ENCODE assay signal across 3 fruit fly cellular contexts in genomic region chrX:1381413-1381991, dm6.
TF ChIP-seq lines count a peak whose summit lies in the region.

No protein-coding gene starts in this region.

- no peak for TF ChIP-seq CTCF in whole organism, embryonic (GFP tag; optimal IDR thresholded peaks at IDR 0.05; lab: Kevin White, UChicago)

TF ChIP-seq in whole organism, adult, 20 proteins besides CTCF, POLR2A, EP300 and RAD21:
- peak; percentile 34 for TF ChIP-seq Mnt (GFP tag; optimal IDR thresholded peaks at IDR 0.05; lab: Kevin White, UChicago)
- no peak for TF ChIP-seq CG11617 (GFP tag; optimal IDR thresholded peaks at IDR 0.05; lab: Kevin White, UChicago)
- TF ChIP-seq cic (GFP tag; optimal IDR thresholded peaks at IDR 0.05; lab: Kevin White, UChicago): no peak
- no peak for TF ChIP-seq CG7045 (GFP tag; optimal IDR thresholded peaks at IDR 0.05; lab: Kevin White, UChicago)

TF ChIP-seq in whole organism, embryonic, 481 proteins besides CTCF, POLR2A, EP300 and RAD21 (continues in another document):
- TF ChIP-seq abd-A (tag; optimal IDR thresholded peaks at IDR 0.05; lab: Kevin White, UChicago) (peak; percentile 66), sd (tag; optimal IDR thresholded peaks at IDR 0.05; lab: Kevin White, UChicago) (no peak), CG1529 (GFP tag; optimal IDR thresholded peaks at IDR 0.05; lab: Kevin White, UChicago) (no peak), vfl (GFP tag; optimal IDR thresholded peaks at IDR 0.05; lab: Kevin White, UChicago) (no peak), CG6272 (GFP tag; IDR thresholded peaks at IDR 0.05; lab: Robert Waterston, UW) (no peak), bab2 (GFP tag; optimal IDR thresholded peaks at IDR 0.05; lab: Kevin White, UChicago) (no peak), p53 (GFP tag; optimal IDR thresholded peaks at IDR 0.05; lab: Kevin White, UChicago) (no peak), CG12236 (GFP tag; optimal IDR thresholded peaks at IDR 0.05; lab: Kevin White, UChicago) (no peak), twi (tag; optimal IDR thresholded peaks at IDR 0.05; lab: Kevin White, UChicago) (no peak), CG2875 (GFP tag; optimal IDR thresholded peaks at IDR 0.05; lab: Kevin White, UChicago) (no peak), CG11560 (tag; IDR thresholded peaks at IDR 0.05; lab: Robert Waterston, UW) (no peak), CG15514 (GFP tag; optimal IDR thresholded peaks at IDR 0.05; lab: Kevin White, UChicago) (peak; percentile 6), CG12659 (GFP tag; optimal IDR thresholded peaks at IDR 0.05; lab: Kevin White, UChicago) (no peak), Nf-YA (GFP tag; IDR thresholded peaks at IDR 0.05; lab: Robert Waterston, UW) (no peak), cwo (GFP tag; optimal IDR thresholded peaks at IDR 0.05; lab: Kevin White, UChicago) (peak; percentile 53), pros (GFP tag; optimal IDR thresholded peaks at IDR 0.05; lab: Kevin White, UChicago) (peak; percentile 87), CG2116 (GFP tag; optimal IDR thresholded peaks at IDR 0.05; lab: Kevin White, UChicago) (no peak), CG10959 (GFP tag; IDR thresholded peaks at IDR 0.05; lab: Robert Waterston, UW) (no peak), CG3281 (GFP tag; optimal IDR thresholded peaks at IDR 0.05; lab: Kevin White, UChicago) (no peak), Hand (GFP tag; optimal IDR thresholded peaks at IDR 0.05; lab: Kevin White, UChicago) (no peak), ranshi (GFP tag; IDR thresholded peaks at IDR 0.05; lab: Robert Waterston, UW) (no peak), Fer2 (tag; optimal IDR thresholded peaks at IDR 0.05; lab: Kevin White, UChicago) (no peak), CG9727 (GFP tag; optimal IDR thresholded peaks at IDR 0.05; lab: Kevin White, UChicago) (no peak), cg (GFP tag; optimal IDR thresholded peaks at IDR 0.05; lab: Kevin White, UChicago) (peak; percentile 59), seq (GFP tag; IDR thresholded peaks at IDR 0.05; lab: Robert Waterston, UW) (no peak), Deaf1 (tag; optimal IDR thresholded peaks at IDR 0.05; lab: Kevin White, UChicago) (peak; percentile 52), onecut (GFP tag; IDR thresholded peaks at IDR 0.05; lab: Robert Waterston, UW) (peak; percentile 64; the same call in 1 of the 2 replicates), CG15269 (tag; optimal IDR thresholded peaks at IDR 0.05; lab: Kevin White, UChicago) (no peak), CG1602 (GFP tag; optimal IDR thresholded peaks at IDR 0.05; lab: Kevin White, UChicago) (no peak), NK7.1 (GFP tag; optimal IDR thresholded peaks at IDR 0.05; lab: Kevin White, UChicago) (no peak), CG12299 (tag; optimal IDR thresholded peaks at IDR 0.05; lab: Kevin White, UChicago) (no peak), CG14667 (GFP tag; IDR thresholded peaks at IDR 0.05; lab: Robert Waterston, UW) (no peak), prd (optimal IDR thresholded peaks at IDR 0.05; lab: Kevin White, UChicago) (no peak), prd (GFP tag; IDR thresholded peaks at IDR 0.05; lab: Robert Waterston, UW) (no peak), stc (GFP tag; IDR thresholded peaks at IDR 0.05; lab: Robert Waterston, UW) (no peak), wor (GFP tag; IDR thresholded peaks at IDR 0.05; lab: Robert Waterston, UW) (no peak), CG10979 (tag; optimal IDR thresholded peaks at IDR 0.05; lab: Kevin White, UChicago) (no peak), nerfin-1 (tag; optimal IDR thresholded peaks at IDR 0.05; lab: Kevin White, UChicago) (peak; percentile 56), schlank (tag; optimal IDR thresholded peaks at IDR 0.05; lab: Kevin White, UChicago) (no peak), Dfd (GFP tag; optimal IDR thresholded peaks at IDR 0.05; lab: Kevin White, UChicago) (no peak), Mad (GFP tag; optimal IDR thresholded peaks at IDR 0.05; lab: Kevin White, UChicago) (no peak), ap (GFP tag; IDR thresholded peaks at IDR 0.05; lab: Robert Waterston, UW) (no peak), CG7271 (tag; optimal IDR thresholded peaks at IDR 0.05; lab: Kevin White, UChicago) (no peak), Hey (tag; optimal IDR thresholded peaks at IDR 0.05; lab: Kevin White, UChicago) (peak; percentile 27), CG12071 (GFP tag; optimal IDR thresholded peaks at IDR 0.05; lab: Kevin White, UChicago) (no peak), Rx (GFP tag; IDR thresholded peaks at IDR 0.05; lab: Robert Waterston, UW) (no peak), CG14014 (GFP tag; IDR thresholded peaks at IDR 0.05; lab: Robert Waterston, UW) (no peak)

TF ChIP-seq in whole organism, prepupa, 60 proteins besides CTCF, POLR2A, EP300 and RAD21:
- no peak for TF ChIP-seq CG6163 (GFP tag; IDR thresholded peaks at IDR 0.05; lab: Robert Waterston, UW)
- peak; percentile 13 for TF ChIP-seq Eip78C (GFP tag; lab: Kevin White, UChicago)
